Worm (Caenorhabditis elegans): ENCODE data around the gene T23G5.3.

- TF ChIP-seq unc-39 (tag; optimal IDR thresholded peaks at IDR 0.05) (no peak), pqm-1 (tag; optimal IDR thresholded peaks at IDR 0.05) (no peak), lin-39 (tag; optimal IDR thresholded peaks at IDR 0.05) (no peak), elt-1 (tag; optimal IDR thresholded peaks at IDR 0.05) (no peak), fos-1 (tag; optimal IDR thresholded peaks at IDR 0.05) (no peak), zag-1 (tag; optimal IDR thresholded peaks at IDR 0.05) (no peak)
Observed at ce11 chrIII:9231173-9231572, at the start of gene T23G5.3.

Data from whole organism, L3 larva.